Fruit fly (Drosophila melanogaster) whole organism, pupa: ENCODE measurements around the gene temp.

Experiments
- CG12605 ChIP-seq: fragments of 200-800 bp; sonication (Bioruptor generic); IDR thresholded peaks from 2 replicates; pipeline ENCODE4 v1.3.6; 2022; ENCODE audit warnings: missing biosample characterization, missing genetic modification characterization
- CG13204 ChIP-seq: fragments of 200-800 bp; sonication (Bioruptor generic); optimal IDR thresholded peaks from 2 replicates; lab custom pipeline; 2018; ENCODE audit warnings: missing biosample characterization, mild to moderate bottlenecking, missing genetic modification characterization, moderate library complexity
- CG15710 ChIP-seq: fragments of 200-800 bp; sonication (Bioruptor generic); optimal IDR thresholded peaks from 2 replicates; lab custom pipeline; 2018; ENCODE audit warnings: missing biosample characterization, mild to moderate bottlenecking, missing genetic modification characterization, moderate library complexity
- CG17806 ChIP-seq: fragments of 200-800 bp; sonication (Bioruptor generic); optimal IDR thresholded peaks from 2 replicates; lab custom pipeline; 2018; ENCODE audit warnings: missing biosample characterization, mild to moderate bottlenecking, missing genetic modification characterization, moderate library complexity
- CG34367 ChIP-seq: fragments of 200-800 bp; sonication (Bioruptor generic); optimal IDR thresholded peaks from 2 replicates; lab custom pipeline; 2018; ENCODE audit warnings: missing biosample characterization, mild to moderate bottlenecking, missing genetic modification characterization
- CG4496 ChIP-seq: fragments of 200-800 bp; sonication (Bioruptor generic); IDR thresholded peaks from 3 replicates; pipeline ENCODE4 v1.3.6; 2022; ENCODE audit warnings: missing biosample characterization, missing genetic modification characterization
- CG8159 ChIP-seq: fragments of 200-800 bp; sonication (Bioruptor generic); optimal IDR thresholded peaks from 3 replicates; lab custom pipeline; 2018; ENCODE audit warnings: missing biosample characterization, mild to moderate bottlenecking, missing genetic modification characterization, moderate library complexity
- CG8301 ChIP-seq: fragments of 200-800 bp; sonication (Bioruptor generic); optimal IDR thresholded peaks from 2 replicates; lab custom pipeline; 2018; ENCODE audit warnings: missing biosample characterization, mild to moderate bottlenecking, missing genetic modification characterization
- CG9948 ChIP-seq: fragments of 200-800 bp; sonication (Bioruptor generic); optimal IDR thresholded peaks from 2 replicates; lab custom pipeline; 2018; ENCODE audit warnings: missing biosample characterization, mild to moderate bottlenecking, missing genetic modification characterization, moderate library complexity
- D1 ChIP-seq: fragments of 200-800 bp; sonication (Bioruptor generic); optimal IDR thresholded peaks from 2 replicates; lab custom pipeline; 2018; ENCODE audit warnings: missing biosample characterization, mild to moderate bottlenecking, missing genetic modification characterization, moderate library complexity
- EcR ChIP-seq: fragments of 200-800 bp; sonication (Bioruptor generic); optimal IDR thresholded peaks from 3 replicates; lab custom pipeline; 2019; ENCODE audit warnings: missing biosample characterization, missing genetic modification characterization, mild to moderate bottlenecking, moderate library complexity, missing genetic modification reagents
- Ets98B ChIP-seq: fragments of 200-800 bp; sonication (Bioruptor generic); IDR thresholded peaks from 2 replicates; pipeline ENCODE4 v1.3.6; 2022; ENCODE audit warnings: missing biosample characterization, missing genetic modification characterization
- Snoo ChIP-seq: fragments of 200-800 bp; sonication (Bioruptor generic); optimal IDR thresholded peaks from 3 replicates; lab custom pipeline; 2017; ENCODE audit warnings: missing biosample characterization, mild to moderate bottlenecking, missing genetic modification characterization, inconsistent platforms
- gl ChIP-seq: fragments of 200-800 bp; sonication (Bioruptor generic); optimal IDR thresholded peaks from 2 replicates; lab custom pipeline; 2018; ENCODE audit warnings: missing biosample characterization, mild to moderate bottlenecking, missing genetic modification characterization

dm6 chrX:2301613-2302522 is 39.6 kb upstream of the temp start:
- TF ChIP-seq gl (tag; lab: Kevin White, UChicago) (peak; percentile 19), D1 (tag; lab: Kevin White, UChicago) (no peak), Ets98B (GFP tag; lab: Robert Waterston, UW) (peak; percentile 73), CG15710 (peak; percentile 64), CG17806 (peak; percentile 60), Snoo (tag; lab: Kevin White, UChicago) (peak; percentile 63), CG4496 (GFP tag; lab: Robert Waterston, UW) (peak; percentile 82), CG8301 (peak; percentile 70), CG12605 (peak; percentile 46), EcR (no peak), CG8159 (peak; percentile 70), CG34367 (tag; lab: Kevin White, UChicago) (peak; percentile 45), CG13204 (GFP tag; lab: Kevin White, UChicago) (peak; percentile 28), CG9948 (tag; lab: Kevin White, UChicago) (peak; percentile 60)
